Worm (Caenorhabditis elegans) whole organism, dauer: ENCODE data around the gene abu-4.
"Not testable (repeated sequence)": the region's sequence is repeated elsewhere in the genome, so short reads cannot be mapped to it uniquely, and the experiment has no call there.

Source experiments
- unc-62 ChIP-seq: sonication (generic microtip); optimal IDR thresholded peaks from 2 replicates; lab custom pipeline; 2017; ENCODE audit warnings: missing biosample characterization, missing genetic modification reagents, missing genetic modification characterization

Gene abu-4

DNA sequence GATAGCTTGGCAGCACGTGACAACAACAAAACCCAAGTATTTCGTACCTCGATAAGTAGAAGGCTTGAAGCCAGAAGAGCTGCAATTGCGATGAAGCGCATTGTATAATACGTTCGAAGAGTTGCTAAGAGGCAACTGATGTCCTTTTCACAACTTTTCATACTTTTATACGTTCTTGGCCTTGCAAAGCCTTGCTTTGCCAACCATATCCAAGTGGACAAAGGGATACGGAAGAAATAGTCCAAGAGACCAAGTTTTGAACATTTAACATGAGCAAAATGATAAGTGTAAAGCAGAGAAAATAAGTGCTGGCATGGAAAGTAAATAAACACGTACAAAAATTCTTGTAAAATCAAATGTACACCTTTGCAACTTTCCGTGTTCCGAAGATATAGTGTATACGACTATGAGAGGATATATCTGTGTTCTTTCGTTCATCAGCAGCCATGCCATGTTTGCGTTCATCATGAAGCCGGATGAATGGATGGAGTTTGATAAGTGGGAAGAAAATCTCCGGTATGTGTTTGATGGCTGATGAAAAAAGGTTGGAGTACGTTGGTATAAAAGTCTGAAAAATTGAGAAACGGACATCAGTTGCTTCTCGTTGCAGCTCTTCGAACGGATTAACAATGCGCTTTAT is at the start of gene abu-4, which contains the start of gene Y5H2A.4:
Gene abu-4 (plus strand): TSS at position 590 of the 640 bp plus-strand sequence.
Gene Y5H2A.4 (minus strand): TSS at position 101 of the 640 bp plus-strand sequence.
- TF ChIP-seq unc-62, result no peak

DNA sequence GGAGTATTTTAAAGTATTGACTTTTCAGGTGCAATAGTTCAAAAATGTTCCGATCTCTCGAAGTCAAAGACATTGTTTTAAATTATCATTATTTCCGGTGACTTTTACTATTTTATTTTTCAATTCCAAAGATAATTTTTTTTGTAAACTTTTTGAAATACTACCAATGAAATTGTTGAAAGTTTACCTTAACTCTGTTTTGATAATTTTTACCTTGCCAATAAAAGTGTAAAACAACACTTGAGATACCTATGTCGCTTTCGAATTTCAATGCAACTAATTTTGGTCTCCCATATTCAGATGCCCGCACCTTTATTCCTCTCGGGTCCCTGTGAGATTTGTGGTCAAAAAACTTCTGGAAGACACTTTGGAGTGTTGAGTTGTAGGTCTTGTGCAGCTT is 49.5 kb upstream of the abu-4 start, which contains the start of gene nhr-103:
Gene nhr-103 (plus strand): TSS at position 301 of the 400 bp plus-strand sequence.
- no peak for TF ChIP-seq unc-62

DNA sequence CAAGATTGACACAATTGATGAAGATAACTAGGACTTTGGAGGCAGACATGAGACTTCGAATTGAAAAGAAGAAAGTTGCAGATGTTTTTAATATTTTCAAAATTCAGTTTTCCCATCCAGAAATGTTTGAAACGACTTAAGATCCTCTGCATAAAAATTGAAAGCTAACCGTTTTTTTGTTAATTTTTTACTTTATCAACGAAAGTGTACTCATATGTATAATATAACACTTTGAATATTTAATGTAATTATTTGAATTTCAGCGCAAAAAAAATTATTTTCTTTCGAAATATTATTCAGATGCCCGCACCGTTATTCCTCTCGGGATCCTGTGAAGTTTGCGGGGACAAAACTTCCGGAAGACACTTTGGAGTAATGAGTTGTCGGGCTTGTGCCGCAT is 47.7 kb upstream of the abu-4 start, which contains the start of gene nhr-18:
Gene nhr-18 (plus strand): TSS at position 301 of the 400 bp plus-strand sequence.
- TF ChIP-seq unc-62, result no peak

DNA sequence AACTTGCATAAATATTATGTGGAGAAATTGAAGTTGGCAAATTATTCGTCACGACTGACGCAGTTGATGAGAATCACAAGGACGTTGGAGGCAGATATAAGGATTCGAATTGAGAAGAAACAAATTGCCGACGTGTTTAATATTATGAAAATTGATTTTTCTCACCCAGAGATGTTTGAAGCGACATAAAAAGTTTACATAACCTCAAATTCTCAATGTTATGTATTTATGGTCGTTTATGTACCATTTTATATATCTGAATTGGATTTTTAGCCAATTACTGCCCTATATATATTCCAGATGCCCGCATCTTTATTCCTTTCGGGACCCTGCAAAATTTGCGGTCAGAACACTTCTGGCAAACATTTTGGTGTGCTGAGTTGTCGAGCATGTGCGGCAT is 45.9 kb upstream of the abu-4 start, which contains the start of gene nhr-126:
Gene nhr-126 (plus strand): TSS at position 301 of the 400 bp plus-strand sequence.
- TF ChIP-seq unc-62, result no peak

DNA sequence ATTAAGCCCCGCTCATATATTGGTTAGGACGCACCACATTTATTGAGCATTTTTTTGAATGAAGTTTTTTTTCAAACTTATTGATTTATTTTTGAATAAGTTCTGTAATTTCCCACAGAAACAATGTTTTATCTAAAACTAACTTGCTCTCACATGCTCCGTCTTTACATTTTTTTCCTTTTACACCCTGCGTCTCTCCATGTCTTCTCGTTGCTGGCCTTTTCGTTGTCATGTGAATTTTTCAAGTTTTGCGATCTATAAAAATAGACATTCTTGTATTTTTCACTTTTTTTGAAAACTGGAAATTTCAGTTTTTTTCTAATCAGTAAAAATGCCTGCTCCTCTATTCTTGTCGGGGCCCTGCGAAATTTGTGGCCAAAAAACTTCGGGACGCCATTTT is 43.7 kb upstream of the abu-4 start, which contains the start of gene nhr-134:
Gene nhr-134 (plus strand): TSS at position 312 of the 400 bp plus-strand sequence.
- TF ChIP-seq unc-62, result no peak

DNA sequence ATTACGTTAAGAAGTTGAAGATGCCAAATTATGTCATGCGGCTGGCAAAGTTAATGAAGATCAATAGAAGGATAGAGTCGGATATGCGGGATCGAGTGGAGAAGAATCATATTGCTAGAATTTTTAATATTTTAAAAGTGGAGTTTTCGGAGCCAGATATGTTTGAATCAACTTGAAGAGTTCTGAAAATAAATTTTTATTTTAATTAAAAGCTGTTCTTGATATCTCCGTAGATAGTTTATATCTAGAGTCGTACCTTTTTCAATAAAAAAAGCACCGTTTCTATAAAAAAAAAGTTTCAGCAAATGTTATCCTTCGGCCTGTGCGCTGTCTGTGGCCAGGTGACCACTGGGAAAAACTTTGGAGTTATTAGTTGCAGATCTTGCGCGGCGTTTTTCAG is 41.5 kb upstream of the abu-4 start, which contains the start of gene nhr-96:
Gene nhr-96 (plus strand): TSS at position 301 of the 400 bp plus-strand sequence.
- no peak for TF ChIP-seq unc-62

DNA sequence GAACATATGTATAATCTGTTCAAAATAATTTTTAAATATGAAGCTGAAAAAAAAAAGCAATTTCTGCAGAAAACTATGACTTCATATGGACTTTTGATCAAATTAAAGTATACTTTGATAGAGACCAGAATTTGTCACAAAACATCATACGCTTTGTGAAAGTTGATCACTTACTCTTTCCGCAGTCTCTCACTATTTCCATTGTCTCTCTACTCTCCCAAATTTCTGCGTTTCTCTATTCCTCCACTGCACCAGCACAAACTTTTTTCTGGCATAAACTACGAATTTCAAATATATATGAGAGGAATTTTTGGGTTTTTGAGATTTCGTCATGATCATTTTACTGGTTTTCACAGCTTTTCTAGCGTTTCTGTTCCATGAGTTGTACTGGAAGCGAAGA is 38.8 kb upstream of the abu-4 start, which contains the start of gene cyp-33C4:
Gene cyp-33C4 (plus strand): TSS at position 293 of the 400 bp plus-strand sequence.
- TF ChIP-seq unc-62, result no peak

DNA sequence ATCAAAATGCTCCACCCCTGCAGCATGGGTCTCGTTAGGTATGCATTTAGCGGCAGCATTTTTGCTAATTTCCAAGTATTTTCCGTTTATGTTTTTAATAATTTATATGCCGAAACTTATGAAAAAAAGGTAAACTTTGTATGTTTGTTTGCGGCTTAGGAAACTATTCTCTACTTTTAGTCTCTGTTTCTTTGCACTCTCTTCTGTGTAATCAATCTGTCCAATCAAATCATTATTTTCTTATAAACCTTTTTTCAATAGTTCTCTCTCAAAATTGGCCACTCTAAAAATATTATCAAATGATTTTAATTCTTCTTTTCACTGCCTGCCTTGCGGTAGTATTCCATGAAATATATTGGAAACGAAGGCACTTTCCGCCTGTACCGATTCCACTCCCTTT is 36.6 kb upstream of the abu-4 start:
- no peak for TF ChIP-seq unc-62

DNA sequence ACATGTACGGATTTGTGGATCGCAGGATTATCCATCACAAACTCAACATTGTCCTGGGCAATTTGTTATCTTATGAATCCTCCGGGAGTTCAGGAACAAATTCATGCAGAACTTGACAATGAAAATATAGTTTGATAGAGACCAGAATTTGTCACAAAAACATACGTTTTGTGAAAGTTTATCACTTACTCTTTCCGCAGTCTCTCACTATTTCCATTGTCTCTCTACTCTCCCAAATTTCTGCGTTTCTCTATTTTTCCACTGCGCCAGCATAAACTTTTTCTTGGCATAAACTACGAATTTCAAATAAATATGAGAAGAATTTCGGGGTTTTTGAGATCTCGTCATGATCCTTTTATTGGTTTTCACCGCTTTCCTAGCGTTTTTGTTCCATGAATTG is 32.0 kb upstream of the abu-4 start, which contains the start of gene cyp-33C3:
Gene cyp-33C3 (plus strand): TSS at position 149 of the 400 bp plus-strand sequence.
- TF ChIP-seq unc-62, result no peak

DNA sequence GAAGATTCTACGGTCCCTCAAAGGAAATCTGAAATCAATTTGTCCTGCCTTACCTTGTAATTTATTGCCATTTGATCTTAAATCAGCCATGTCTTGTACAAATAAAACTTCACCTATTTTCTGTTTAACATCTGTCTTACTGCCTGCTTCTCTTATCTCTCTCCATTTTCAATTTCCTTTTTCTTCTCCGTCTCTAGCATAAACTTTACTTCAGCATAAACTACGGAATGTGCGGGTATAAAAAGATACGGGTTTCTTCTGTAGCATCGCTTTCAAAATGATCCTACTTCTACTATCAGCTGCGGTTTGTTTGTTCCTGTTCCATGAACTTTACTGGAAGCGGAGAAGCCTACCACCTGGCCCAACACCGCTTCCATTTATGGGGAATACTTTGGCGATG is 29.9 kb upstream of the abu-4 start, which contains the start of gene cyp-33C5:
Gene cyp-33C5 (plus strand): TSS at position 254 of the 400 bp plus-strand sequence.
- no peak for TF ChIP-seq unc-62

DNA sequence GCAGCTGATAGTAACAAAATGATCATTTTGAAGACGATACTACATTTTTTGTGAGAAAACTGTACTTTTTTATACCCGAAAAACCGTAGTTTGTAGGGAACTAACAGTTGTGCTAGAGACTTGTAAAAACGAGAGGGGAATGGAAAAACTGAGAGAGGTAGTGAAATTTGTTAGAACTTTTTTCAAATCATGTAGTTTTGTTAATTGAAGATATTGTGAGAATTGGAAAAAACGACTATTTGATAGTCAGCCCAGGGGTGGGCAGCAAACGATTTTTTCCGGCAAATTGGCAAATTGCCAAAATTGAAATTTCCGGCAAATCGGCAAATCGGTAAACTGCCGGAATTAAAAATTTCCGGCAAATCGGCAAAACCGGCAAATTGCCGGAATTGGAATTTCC is 25.3 kb upstream of the abu-4 start, which contains the start of gene cyp-33C6:
Gene cyp-33C6 (minus strand): TSS at position 101 of the 400 bp plus-strand sequence.
- no peak for TF ChIP-seq unc-62

DNA sequence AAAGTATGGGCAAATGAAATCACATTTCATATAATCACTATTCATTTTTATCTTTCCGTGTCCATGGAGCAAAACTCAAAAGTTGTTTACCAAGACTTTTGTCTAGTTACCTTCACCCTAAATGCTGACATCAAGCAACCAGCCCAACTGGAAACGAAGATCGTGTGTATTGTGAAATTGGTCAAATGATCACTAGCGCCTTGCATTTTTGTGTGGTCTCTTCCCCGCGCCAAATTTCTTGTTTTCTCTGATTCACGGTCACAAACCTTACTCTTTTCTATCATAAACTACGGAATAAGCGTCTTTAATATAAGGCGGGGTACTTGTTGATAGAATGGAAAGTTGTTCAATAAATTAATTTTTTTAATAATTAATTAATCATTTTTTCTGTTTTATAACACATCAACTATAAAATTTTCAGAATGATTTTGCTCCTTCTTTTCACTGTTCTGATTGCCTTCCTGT is 24.5 kb upstream of the abu-4 start, which contains the start of gene cyp-33C7:
Gene cyp-33C7 (plus strand): TSS at position 415 of the 465 bp plus-strand sequence.
- TF ChIP-seq unc-62, result no peak

DNA sequence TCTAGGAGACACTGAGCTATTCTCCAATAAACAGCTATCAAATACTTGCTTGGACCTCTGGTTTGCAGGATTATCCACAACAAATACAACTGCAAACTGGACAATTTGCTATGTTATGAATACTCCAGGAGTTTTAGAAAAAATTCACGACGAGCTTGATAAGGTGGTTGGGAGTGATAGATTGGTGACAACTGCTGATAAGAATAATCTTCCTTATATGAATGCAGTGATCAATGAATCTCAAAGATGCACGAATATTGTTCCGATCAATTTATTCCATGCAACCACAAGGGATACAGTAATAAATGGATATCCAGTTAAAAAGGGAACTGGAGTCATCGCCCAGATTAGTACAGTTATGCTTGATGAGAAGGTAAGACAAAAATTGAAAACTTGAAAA is 22.9 kb upstream of the abu-4 start:
- TF ChIP-seq unc-62, result no peak

DNA sequence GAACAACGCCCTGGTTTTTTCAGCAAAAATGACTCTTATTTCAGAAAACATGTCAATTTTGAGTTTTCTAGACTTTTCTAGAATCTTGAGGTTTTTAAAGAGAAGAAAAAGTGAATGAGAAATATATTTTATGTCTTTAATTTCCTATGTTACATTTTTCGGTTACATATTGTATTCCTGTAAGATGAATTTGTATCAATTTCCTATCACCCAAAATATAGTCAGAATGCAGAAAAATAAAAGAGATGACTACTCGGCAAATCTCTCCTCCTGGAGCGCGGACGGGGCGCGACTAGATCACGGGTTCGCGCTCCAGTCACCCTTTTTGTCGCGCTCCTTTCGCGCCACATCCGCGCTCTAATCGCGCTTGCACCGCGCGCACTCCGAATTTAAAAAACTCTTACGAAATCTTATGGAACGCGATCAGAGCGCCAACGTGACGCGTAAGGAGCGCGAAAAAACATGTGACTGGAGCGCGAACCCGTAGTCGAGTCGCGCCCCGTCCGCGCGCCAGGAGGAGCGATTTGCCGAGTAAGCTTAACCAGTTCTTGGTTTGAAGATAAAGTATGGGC is 20.0 kb upstream of the abu-4 start, which contains the start of gene str-253:
Gene str-253 (minus strand): TSS at position 51 of the 572 bp plus-strand sequence.
- no peak for TF ChIP-seq unc-62

DNA sequence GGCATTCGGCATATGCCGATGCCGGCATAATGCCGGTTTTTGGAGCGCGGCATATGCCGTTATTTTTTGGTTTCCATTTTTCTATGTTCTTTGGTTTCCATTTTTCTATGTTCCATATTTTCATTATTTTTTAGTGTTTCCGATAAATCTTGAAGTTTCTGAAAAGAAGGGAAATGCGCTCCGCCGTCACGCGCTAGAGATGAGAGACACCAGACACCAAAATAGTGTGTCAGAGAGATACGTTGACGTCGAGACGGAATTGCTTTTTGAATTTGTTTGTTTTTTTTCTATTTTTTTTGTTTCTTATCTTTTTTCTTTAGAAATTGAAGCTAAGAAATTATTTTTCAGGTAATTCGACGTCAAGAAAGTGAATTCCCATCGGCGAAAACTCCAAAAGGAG is 19.5 kb upstream of the abu-4 start, which contains the start of gene F41B5.1:
Gene F41B5.1 (plus strand): TSS at position 343 of the 400 bp plus-strand sequence.
- TF ChIP-seq unc-62, result not testable (repeated sequence)

DNA sequence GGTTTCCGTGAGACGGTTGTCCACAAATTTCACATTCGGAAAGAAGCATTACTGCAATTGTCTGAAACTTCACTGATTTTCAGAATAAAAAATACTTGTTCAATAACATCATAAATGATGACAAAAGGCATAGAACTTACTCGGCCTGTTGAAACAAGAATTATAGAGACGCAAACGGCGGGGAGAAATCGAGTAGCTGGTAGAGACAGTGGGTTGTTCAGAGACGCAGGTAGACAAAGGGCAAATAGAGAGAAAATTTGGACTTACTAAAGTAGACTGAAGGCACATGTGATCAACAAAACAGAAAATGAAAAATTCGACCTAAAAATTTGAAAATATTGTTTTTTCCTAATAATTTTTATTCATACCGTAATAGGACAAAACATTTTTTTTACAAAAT is 14.9 kb upstream of the abu-4 start, which contains the start of gene nhr-182:
Gene nhr-182 (minus strand): TSS at position 178 of the 400 bp plus-strand sequence.
- TF ChIP-seq unc-62, result no peak

DNA sequence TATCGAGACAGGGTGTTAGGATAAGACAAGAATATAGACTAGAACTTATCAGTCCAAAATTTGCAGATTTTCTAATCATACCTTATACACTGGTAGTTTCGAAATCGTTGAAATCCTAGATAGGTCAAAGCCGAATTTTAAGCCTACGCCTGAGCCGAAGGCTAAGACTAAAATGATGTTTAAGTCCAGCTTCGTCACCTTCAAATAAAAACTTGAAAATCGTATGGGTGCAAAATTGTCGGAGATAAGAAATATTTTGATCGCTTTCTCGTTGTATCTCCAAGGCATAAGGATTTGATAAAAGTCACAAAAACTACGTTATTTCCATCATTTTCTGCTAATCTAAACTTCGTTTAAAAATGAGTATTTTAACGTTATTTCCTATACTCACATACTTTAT is 14.0 kb upstream of the abu-4 start, which contains the start of gene F41B5.12:
Gene F41B5.12 (plus strand): TSS at position 301 of the 400 bp plus-strand sequence.
- no peak for TF ChIP-seq unc-62
